Worm (Caenorhabditis elegans): ENCODE results near the gene rpl-11.1.

- TF ChIP-seq tab-1 (GFP tag; IDR thresholded peaks at IDR 0.05) (no peak), med-1 (GFP tag; optimal IDR thresholded peaks at IDR 0.05; ENCODE audit: insufficient read depth) (no peak)
Measured at ce11 chrV:3633041-3633440, 47.2 kb upstream of the rpl-11.1 start, which contains the start of gene F59B1.2.
